Worm (Caenorhabditis elegans) whole organism, L4/young adult: ENCODE data around the gene Y37E11AM.3.

ENCODE experiments used
- W03F9.2 ChIP-seq: fragments of 150-350 bp; optimal IDR thresholded peaks from 2 replicates; lab custom pipeline; 2014; ENCODE audit warnings: missing biosample characterization, missing genetic modification characterization
- dao-5 ChIP-seq: sonication (generic microtip); optimal IDR thresholded peaks from 2 replicates; lab custom pipeline; 2016; ENCODE audit warnings: missing genotype, missing genetic modification characterization, moderate library complexity, missing compliant biosample characterization
- him-1 ChIP-seq: sonication (generic microtip); optimal IDR thresholded peaks from 2 replicates; lab custom pipeline; 2016; ENCODE audit warnings: missing genotype, missing genetic modification reagents, missing genetic modification characterization, missing compliant biosample characterization

The Y37E11AM.3 gene

DNA sequence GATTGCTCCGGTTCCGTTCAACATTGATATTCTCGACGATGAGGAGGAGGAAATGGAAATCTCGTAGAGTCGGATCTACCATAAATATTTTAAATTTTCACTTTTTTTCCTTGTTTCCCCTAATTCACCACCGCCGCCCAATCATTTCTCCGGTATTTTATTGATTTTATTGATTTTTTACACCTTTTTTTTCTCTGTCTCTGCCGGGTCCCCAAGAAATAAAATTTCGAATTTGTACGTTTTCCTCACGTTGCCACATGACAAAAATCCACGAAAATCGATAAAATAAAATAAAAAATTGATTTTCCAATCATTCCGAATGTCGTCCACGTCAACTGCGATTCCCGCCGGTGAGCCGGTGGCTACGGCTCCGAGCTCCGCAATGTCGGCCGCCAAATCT is 20.8 kb downstream of the Y37E11AM.3 start, which contains the start of gene Y37E11AL.2:
Gene Y37E11AL.2 (plus strand): TSS at position 301 of the 400 bp plus-strand sequence.
- no peak for TF ChIP-seq dao-5 (tag; lab: Kevin White, UChicago)
- TF ChIP-seq W03F9.2 (tag; lab: Kevin White, UChicago): no peak
- TF ChIP-seq him-1 (tag; lab: Kevin White, UChicago): no peak

DNA sequence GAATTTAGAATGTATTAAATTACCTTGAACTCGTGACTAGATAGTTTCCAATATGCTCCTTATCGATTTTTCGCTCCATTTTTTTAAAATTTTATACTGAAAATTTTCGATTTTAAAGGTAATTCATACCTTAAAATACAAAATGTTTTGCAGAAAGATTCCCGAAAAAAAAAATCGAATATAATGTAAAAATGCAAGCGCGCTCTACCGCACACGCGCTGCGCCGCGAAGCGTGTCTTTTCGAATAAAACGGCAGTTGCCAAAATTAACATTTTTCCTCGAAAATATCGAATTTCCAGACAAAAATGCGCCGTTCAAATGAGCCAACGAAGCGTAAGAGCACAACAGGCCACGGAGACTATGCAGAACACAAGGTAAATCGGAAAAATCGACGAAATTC is 24.3 kb downstream of the Y37E11AM.3 start, which contains the start of the genes taf-6.2 and Y37E11AL.3:
Gene taf-6.2 (minus strand): TSS at position 96 of the 400 bp plus-strand sequence.
Gene Y37E11AL.3 (plus strand): TSS at position 298 of the 400 bp plus-strand sequence.
- TF ChIP-seq him-1 (tag; lab: Kevin White, UChicago): no peak
- no peak for TF ChIP-seq W03F9.2 (tag; lab: Kevin White, UChicago)
- TF ChIP-seq dao-5 (tag; lab: Kevin White, UChicago): no peak

DNA sequence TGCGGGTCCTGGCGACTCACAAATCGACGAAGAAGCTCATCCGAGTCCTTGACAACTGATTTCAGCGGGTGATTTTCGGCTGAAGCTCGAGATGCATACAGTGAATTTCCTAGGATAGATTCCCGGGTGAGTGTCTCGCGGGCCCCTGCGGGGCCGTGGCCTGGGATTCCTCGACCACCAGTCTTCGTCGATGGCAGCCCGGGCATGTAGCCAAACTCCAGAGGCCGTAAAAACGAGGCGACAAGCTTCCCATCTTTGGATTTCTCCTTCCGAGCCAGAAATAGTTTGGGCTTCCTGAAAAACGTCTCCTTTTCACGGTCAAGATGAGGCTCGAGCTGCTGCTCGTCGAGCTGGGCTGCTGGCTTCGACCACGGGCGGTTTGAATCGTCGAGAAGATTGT is 30.9 kb downstream of the Y37E11AM.3 start:
- TF ChIP-seq dao-5 (tag; lab: Kevin White, UChicago) (no peak), W03F9.2 (tag; lab: Kevin White, UChicago) (no peak), him-1 (tag; lab: Kevin White, UChicago) (no peak)

DNA sequence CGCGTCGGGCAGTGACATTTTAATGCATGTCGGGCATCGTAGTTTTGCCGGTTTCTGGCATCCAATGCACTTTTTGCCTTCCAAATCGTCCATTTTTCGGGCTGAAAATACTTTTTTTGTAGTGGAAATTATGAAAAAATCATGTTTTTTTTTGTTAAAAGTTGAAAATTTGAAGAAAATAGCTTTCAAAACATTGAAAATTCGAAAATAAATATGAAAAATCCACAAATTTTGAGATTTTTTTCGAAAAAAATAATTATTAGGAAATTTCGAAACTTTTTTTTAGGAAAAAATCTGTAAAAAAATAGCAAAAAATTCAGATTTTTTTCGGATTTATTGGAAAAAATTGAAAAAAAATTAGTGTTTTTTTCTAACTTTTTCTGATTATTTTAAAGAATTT is 32.2 kb downstream of the Y37E11AM.3 start, which contains the start of gene map-1:
Gene map-1 (minus strand): TSS at position 101 of the 400 bp plus-strand sequence.
- TF ChIP-seq him-1 (tag; lab: Kevin White, UChicago) (no peak), W03F9.2 (tag; lab: Kevin White, UChicago) (no peak), dao-5 (tag; lab: Kevin White, UChicago) (no peak)

DNA sequence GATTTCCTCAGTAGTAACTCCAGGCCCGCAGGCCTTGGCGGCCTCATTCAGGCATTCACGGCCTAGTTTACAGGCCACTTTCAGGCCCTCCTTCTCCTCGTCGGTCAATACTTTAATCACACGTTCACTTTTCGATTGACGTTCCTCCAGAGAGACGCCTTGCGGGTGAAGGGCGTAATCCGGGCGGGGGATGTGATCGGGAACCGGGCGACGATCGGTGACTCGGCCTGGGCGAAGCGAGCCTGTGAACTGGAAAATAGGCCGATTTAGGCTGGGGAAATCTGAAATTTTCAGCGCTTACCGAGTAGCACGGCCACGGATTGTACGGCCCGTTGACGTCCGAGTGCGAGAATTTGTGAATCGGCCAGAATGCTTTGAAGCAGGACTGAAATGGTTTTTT is 32.7 kb downstream of the Y37E11AM.3 start:
- TF ChIP-seq him-1 (tag; lab: Kevin White, UChicago) (no peak), dao-5 (tag; lab: Kevin White, UChicago) (no peak), W03F9.2 (tag; lab: Kevin White, UChicago) (no peak)

DNA sequence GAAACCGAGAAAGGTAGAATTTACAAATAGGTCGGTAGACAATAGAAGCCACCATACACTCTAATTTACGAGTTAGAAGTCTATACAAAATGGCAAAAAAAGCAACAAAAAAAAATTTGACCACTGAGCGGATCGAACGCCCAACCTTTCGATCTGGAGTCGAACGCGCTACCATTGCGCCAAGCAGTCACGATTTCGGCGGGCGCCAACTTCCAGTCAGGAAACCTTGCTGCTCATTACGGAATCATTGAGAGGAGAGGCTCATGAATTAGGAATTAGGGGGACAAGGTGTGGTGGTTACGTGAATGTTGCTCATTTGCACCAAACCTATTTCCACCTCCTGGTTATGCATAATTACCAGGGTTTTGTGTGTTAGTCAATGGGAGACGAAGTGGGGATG is 37.2 kb downstream of the Y37E11AM.3 start:
- TF ChIP-seq W03F9.2 (tag; lab: Kevin White, UChicago) (no peak), dao-5 (tag; lab: Kevin White, UChicago) (no peak), him-1 (tag; lab: Kevin White, UChicago) (no peak)

DNA sequence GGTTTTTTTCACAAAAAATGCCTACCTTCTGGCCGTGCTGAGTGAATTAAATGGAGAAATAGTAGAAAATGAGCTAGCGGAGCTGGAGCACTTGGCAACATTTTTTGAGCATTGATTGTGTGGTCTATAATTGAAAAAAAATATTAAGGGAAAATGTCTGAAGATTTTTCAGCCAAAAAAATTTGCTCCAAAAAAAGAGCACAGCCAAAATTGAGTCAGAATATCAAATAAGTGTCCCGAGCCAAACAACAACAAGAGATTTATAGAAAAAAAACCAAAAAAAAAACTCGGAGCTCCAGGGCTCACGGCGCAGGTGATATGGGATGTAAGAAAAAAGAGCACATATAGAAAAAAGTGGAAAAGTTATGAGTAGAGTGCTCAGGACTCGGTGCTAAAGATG is 50.4 kb downstream of the Y37E11AM.3 start, which contains the start of gene fmil-1:
Gene fmil-1 (minus strand): TSS at position 101 of the 400 bp plus-strand sequence.
- TF ChIP-seq W03F9.2 (tag; lab: Kevin White, UChicago) (no peak), dao-5 (tag; lab: Kevin White, UChicago) (no peak)

DNA sequence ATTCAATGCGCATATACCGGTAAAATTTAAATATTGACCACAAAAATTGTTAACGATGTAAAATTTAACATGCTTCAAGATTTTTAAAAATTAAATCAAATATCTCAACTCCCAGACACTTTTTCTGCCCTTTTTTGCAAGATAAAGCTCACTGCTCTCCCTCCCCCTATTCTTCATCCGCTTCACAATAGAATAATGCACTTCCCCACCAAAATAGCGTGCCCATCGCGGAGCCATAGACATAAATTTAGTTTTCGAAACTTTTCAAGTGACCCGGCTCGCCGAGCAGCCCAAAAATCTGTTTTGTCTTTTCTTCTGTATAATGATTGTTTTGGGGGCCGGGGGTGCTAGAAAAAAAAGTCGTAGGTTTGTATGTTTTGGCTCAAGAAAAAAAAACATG is 51.2 kb downstream of the Y37E11AM.3 start:
- no peak for TF ChIP-seq him-1 (tag; lab: Kevin White, UChicago)
- TF ChIP-seq dao-5 (tag; lab: Kevin White, UChicago): no peak
- TF ChIP-seq W03F9.2 (tag; lab: Kevin White, UChicago): no peak

DNA sequence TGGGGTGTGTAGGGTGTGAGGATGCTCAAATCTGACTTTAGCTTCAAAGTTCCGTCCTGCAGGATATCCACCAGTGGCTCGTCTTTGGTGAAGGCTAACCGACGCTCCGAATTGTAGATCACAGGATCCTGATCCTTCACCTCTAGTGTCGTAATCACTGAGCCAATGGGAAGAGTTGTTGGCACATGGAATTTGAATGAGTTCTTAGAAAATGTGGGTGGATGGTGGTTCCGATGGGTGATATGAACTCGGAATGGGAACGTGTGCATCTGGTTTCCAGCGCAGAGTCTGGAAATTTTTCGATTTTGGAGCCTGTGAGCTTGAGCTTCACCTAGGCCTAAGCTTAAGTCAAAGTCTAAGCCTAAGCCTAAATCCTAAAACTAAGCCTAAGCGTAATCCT is 52.4 kb downstream of the Y37E11AM.3 start:
- no peak for TF ChIP-seq dao-5 (tag; lab: Kevin White, UChicago)
- no peak for TF ChIP-seq W03F9.2 (tag; lab: Kevin White, UChicago)
- TF ChIP-seq him-1 (tag; lab: Kevin White, UChicago): no peak
